Fruit fly (Drosophila melanogaster): ENCODE results near the gene Patsas.

Patsas gene

DNA sequence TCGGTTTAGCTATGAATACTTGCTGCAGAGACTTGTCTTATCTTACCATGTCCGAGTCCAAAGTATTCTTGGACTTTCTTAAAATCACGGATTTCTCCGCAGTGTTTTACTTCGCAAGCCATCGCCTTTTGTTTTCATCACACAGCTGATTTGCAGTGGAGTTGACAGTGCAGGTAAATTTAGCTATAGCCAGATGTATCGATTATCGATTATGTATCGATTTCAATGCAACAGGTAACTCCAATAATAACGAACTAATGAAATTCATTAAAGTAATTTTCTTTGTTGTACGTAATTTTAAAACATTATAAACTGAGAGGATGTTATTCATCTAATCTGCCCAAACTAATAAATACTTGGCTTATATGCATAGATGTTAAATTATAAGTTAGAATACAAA lies 40.0 kb downstream of the Patsas start, which contains the start of gene Rab3-GAP:
TSS of gene Rab3-GAP (minus strand) at position 150 of the 400 bp plus-strand sequence.
- TF ChIP-seq CG1620 (GFP tag; optimal IDR thresholded peaks at IDR 0.05) (no peak), CG14711 (tag; optimal IDR thresholded peaks at IDR 0.05) (peak; percentile 29), cnc (optimal IDR thresholded peaks at IDR 0.05) (no peak), kay (GFP tag; ENCODE audit: borderline replicate concordance) (no peak), pad (GFP tag; optimal IDR thresholded peaks at IDR 0.05) (no peak), CG7101 (tag; optimal IDR thresholded peaks at IDR 0.05) (peak; percentile 13), bab1 (GFP tag; optimal IDR thresholded peaks at IDR 0.05) (peak; percentile 47), CG11617 (GFP tag; optimal IDR thresholded peaks at IDR 0.05) (peak; percentile 20)

DNA sequence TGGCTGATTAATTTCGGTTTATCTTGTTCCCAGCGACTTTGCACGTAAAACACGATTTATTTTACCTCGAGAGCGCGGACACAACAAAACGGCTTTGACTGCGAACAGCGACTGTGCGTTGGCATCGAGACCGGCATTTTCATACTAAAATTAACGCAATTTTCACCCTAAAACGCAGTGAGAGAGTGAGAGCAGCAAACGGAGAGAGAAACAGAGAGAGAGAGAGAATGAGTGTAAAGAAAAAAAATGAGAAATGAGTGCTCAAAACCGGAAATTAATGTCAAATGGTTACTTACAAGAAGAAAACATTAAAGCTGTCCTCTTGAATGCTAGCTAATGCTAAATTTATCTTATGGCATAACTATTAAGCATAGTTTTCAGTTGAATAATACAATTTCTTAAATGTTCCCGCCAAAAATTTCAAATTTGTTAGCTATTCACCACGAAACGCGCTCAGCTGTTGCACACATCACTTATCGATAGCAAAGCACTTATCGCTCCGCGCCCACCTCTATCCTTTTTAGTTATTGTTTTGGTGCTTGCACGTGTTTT lies 47.2 kb downstream of the Patsas start, which contains the start of the genes JhI-21, RpL7-like and CG34164:
TSS of gene JhI-21 (minus strand) at position 206 of the 552 bp plus-strand sequence.
TSS of gene RpL7-like (plus strand) at position 490 of the 552 bp plus-strand sequence.
TSS of gene CG34164 (plus strand) at position 512 of the 552 bp plus-strand sequence.
- TF ChIP-seq Hr96 (GFP tag; optimal IDR thresholded peaks at IDR 0.05) (no peak), CG5204 (GFP tag; optimal IDR thresholded peaks at IDR 0.05) (no peak), toe (GFP tag; optimal IDR thresholded peaks at IDR 0.05) (no peak), ovo (GFP tag; optimal IDR thresholded peaks at IDR 0.05) (no peak), tj (GFP tag; optimal IDR thresholded peaks at IDR 0.05) (peak; percentile 57), CG33017 (tag; optimal IDR thresholded peaks at IDR 0.05) (no peak), kay (GFP tag; ENCODE audit: borderline replicate concordance) (no peak), CG1620 (GFP tag; optimal IDR thresholded peaks at IDR 0.05) (no peak), cic (GFP tag; optimal IDR thresholded peaks at IDR 0.05) (no peak), CG7045 (GFP tag; optimal IDR thresholded peaks at IDR 0.05) (no peak), Crg-1 (GFP tag; optimal IDR thresholded peaks at IDR 0.05) (no peak), cnc (optimal IDR thresholded peaks at IDR 0.05) (no peak), pad (GFP tag; optimal IDR thresholded peaks at IDR 0.05) (no peak), Mnt (GFP tag; optimal IDR thresholded peaks at IDR 0.05) (peak; percentile 87), Clk (GFP tag; optimal IDR thresholded peaks at IDR 0.05) (no peak), CG12768 (GFP tag; optimal IDR thresholded peaks at IDR 0.05) (peak; percentile 4), CG7101 (tag; optimal IDR thresholded peaks at IDR 0.05) (no peak), bab1 (GFP tag; optimal IDR thresholded peaks at IDR 0.05) (no peak), CG11617 (GFP tag; optimal IDR thresholded peaks at IDR 0.05) (no peak)

DNA sequence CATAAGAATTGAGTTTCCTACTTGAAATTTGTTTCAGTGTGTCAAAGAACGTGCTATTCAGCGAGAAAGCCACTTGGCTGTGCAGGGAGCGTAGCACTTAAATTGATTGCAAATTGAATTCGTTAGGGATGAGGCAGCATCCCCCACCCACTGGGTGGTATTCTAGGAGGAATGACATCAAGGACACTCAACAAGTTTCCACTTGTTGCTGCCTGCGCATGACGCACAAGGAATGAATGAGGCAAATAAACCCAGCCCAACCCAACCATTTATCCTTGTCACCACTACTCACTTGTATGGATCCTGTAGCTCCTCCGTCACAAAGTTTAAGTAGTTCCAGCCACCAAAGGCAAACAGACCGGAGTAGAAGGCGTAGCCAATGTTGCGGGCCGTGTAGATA lies 49.7 kb downstream of the Patsas start:
- TF ChIP-seq CG11617 (GFP tag; optimal IDR thresholded peaks at IDR 0.05) (no peak), CG1620 (GFP tag; optimal IDR thresholded peaks at IDR 0.05) (no peak), cic (GFP tag; optimal IDR thresholded peaks at IDR 0.05) (no peak), pad (GFP tag; optimal IDR thresholded peaks at IDR 0.05) (no peak), CG33017 (tag; optimal IDR thresholded peaks at IDR 0.05) (no peak), CG12768 (GFP tag; optimal IDR thresholded peaks at IDR 0.05) (no peak)

All from whole organism, adult.